Worm (Caenorhabditis elegans) whole organism, L4 larva: Measurements from ENCODE around the gene T14B4.19.

Experiments
- R02D3.7 ChIP-seq: fragments of 150-350 bp; sonication (generic microtip); optimal IDR thresholded peaks from 3 replicates; lab custom pipeline; 2014; ENCODE audit warnings: missing biosample characterization, missing genetic modification characterization
- T20F7.1 ChIP-seq: fragments of 200-800 bp; sonication (Bioruptor generic); optimal IDR thresholded peaks from 2 replicates; lab custom pipeline; 2018; ENCODE audit warnings: mild to moderate bottlenecking, missing genetic modification characterization, missing compliant biosample characterization
- Y48G9A.11 ChIP-seq: fragments of 200-800 bp; sonication (Bioruptor generic); IDR thresholded peaks from 2 replicates; pipeline ENCODE4 v1.3.6; 2022; ENCODE audit warnings: missing genetic modification reagents, missing genetic modification characterization, missing compliant biosample characterization
- aha-1 ChIP-seq: fragments of 150-350 bp; peaks from one replicate; lab custom pipeline; 2014; ENCODE audit warnings: missing biosample characterization, missing genetic modification characterization
- aly-2 ChIP-seq: sonication (generic microtip); optimal IDR thresholded peaks from 2 replicates; lab custom pipeline; 2018; ENCODE audit warnings: missing biosample characterization, missing genetic modification characterization
- arid-1 ChIP-seq: fragments of 200-800 bp; sonication (Bioruptor generic); conservative IDR thresholded peaks from 2 replicates; pipeline ENCODE4 v1.3.6; 2022; ENCODE audit warnings: missing genetic modification reagents, missing genetic modification characterization, missing compliant biosample characterization
- ceh-20 ChIP-seq: fragments of 200-800 bp; sonication (Bioruptor generic); IDR thresholded peaks from 2 replicates; pipeline ENCODE4 v1.3.6; 2022; ENCODE audit warnings: missing genetic modification reagents, missing genetic modification characterization, missing compliant biosample characterization
- ceh-32 ChIP-seq: sonication (generic microtip); optimal IDR thresholded peaks from 2 replicates; lab custom pipeline; 2016; ENCODE audit warnings: mild to moderate bottlenecking, missing genetic modification characterization, missing compliant biosample characterization; ENCODE audit not compliant: poor library complexity
- ceh-62 ChIP-seq: sonication (generic microtip); optimal IDR thresholded peaks from 2 replicates; lab custom pipeline; 2017; ENCODE audit warnings: missing biosample characterization, missing genetic modification characterization
- ces-1 ChIP-seq: fragments of 150-350 bp; sonication (generic microtip); optimal IDR thresholded peaks from 4 replicates; lab custom pipeline; 2014; ENCODE audit warnings: missing biosample characterization, missing genetic modification reagents, missing genetic modification characterization
- ctbp-1 ChIP-seq: fragments of 200-800 bp; sonication (Bioruptor generic); IDR thresholded peaks from 2 replicates; pipeline ENCODE4 v1.3.6; 2022; ENCODE audit warnings: missing genetic modification reagents, missing genetic modification characterization, missing compliant biosample characterization
- daf-16 ChIP-seq, 3 experiments: sonication (generic microtip); optimal IDR thresholded peaks; 2 replicates each; lab custom pipeline; 2016 to 2017; ENCODE audit warnings: missing genetic modification characterization in 3 of 3, missing genetic modification reagents in 3 of 3, mild to moderate bottlenecking in 2 of 3, missing compliant biosample characterization in 2 of 3, missing biosample characterization in 1 of 3, moderate library complexity in 1 of 3
- daf-8 ChIP-seq: fragments of 200-800 bp; sonication (Bioruptor generic); IDR thresholded peaks from 2 replicates; pipeline ENCODE4 v1.3.6; 2022; ENCODE audit warnings: missing genetic modification characterization, missing compliant biosample characterization
- dmd-6 ChIP-seq: fragments of 200-800 bp; sonication (Bioruptor generic); IDR thresholded peaks from 2 replicates; pipeline ENCODE4 v1.3.6; 2022; ENCODE audit warnings: missing genetic modification reagents, missing genetic modification characterization, missing compliant biosample characterization
- dmd-8 ChIP-seq: fragments of 200-800 bp; sonication (Bioruptor generic); IDR thresholded peaks from 2 replicates; pipeline ENCODE4 v1.3.6; 2022; ENCODE audit warnings: missing genetic modification characterization, missing compliant biosample characterization
- dve-1 ChIP-seq: sonication (generic microtip); optimal IDR thresholded peaks from 2 replicates; lab custom pipeline; 2017; ENCODE audit warnings: antibody characterized with exemption, mild to moderate bottlenecking, missing genetic modification characterization, missing compliant biosample characterization; ENCODE audit not compliant: insufficient read depth
- hlh-11 ChIP-seq: fragments of 200-800 bp; sonication (Bioruptor generic); optimal IDR thresholded peaks from 2 replicates; lab custom pipeline; 2018; ENCODE audit warnings: mild to moderate bottlenecking, missing genetic modification characterization, missing compliant biosample characterization
- jun-1 ChIP-seq: fragments of 150-350 bp; optimal IDR thresholded peaks from 2 replicates; lab custom pipeline; 2014; ENCODE audit warnings: missing biosample characterization, missing genetic modification reagents, missing genetic modification characterization
- lin-29 ChIP-seq: fragments of 200-800 bp; sonication (Bioruptor generic); IDR thresholded peaks from 2 replicates; pipeline ENCODE4 v1.3.6; 2022; ENCODE audit warnings: missing genetic modification reagents, missing genetic modification characterization, missing compliant biosample characterization
- lin-38 ChIP-seq: fragments of 200-800 bp; sonication (Bioruptor generic); IDR thresholded peaks from 2 replicates; pipeline ENCODE4 v1.3.6; 2022; ENCODE audit warnings: missing genetic modification reagents, missing genetic modification characterization, missing compliant biosample characterization
- madf-5 ChIP-seq, 2 experiments: fragments of 200-800 bp; sonication (Bioruptor generic); IDR thresholded peaks; 2 replicates each; pipeline ENCODE4 v1.3.6; 2022; ENCODE audit warnings: missing compliant biosample characterization in 2 of 2, missing genetic modification characterization in 2 of 2
- mdt-29 ChIP-seq: fragments of 200-800 bp; sonication (Bioruptor generic); IDR thresholded peaks from 2 replicates; pipeline ENCODE4 v1.3.6; 2022; ENCODE audit warnings: missing genetic modification reagents, missing genetic modification characterization, missing compliant biosample characterization
- mes-2 ChIP-seq: sonication (generic microtip); optimal IDR thresholded peaks from 2 replicates; lab custom pipeline; 2016; ENCODE audit warnings: missing genotype, mild to moderate bottlenecking, missing genetic modification characterization, missing compliant biosample characterization; ENCODE audit not compliant: poor library complexity, severe bottlenecking
- nhr-102 ChIP-seq: sonication (generic microtip); optimal IDR thresholded peaks from 2 replicates; lab custom pipeline; 2016; ENCODE audit warnings: mild to moderate bottlenecking, missing genetic modification characterization, moderate library complexity, missing compliant biosample characterization
- nhr-111 ChIP-seq: fragments of 200-800 bp; sonication (Bioruptor generic); optimal IDR thresholded peaks from 2 replicates; lab custom pipeline; 2018; ENCODE audit warnings: mild to moderate bottlenecking, missing genetic modification characterization, missing compliant biosample characterization
- nhr-237 ChIP-seq: sonication (generic microtip); optimal IDR thresholded peaks from 2 replicates; lab custom pipeline; 2017; ENCODE audit warnings: missing biosample characterization, missing genetic modification characterization
- nhr-28 ChIP-seq: fragments of 150-350 bp; optimal IDR thresholded peaks from 2 replicates; lab custom pipeline; 2014; ENCODE audit warnings: missing biosample characterization, missing genetic modification characterization
- nhr-48 ChIP-seq: sonication (generic microtip); optimal IDR thresholded peaks from 2 replicates; lab custom pipeline; 2016; ENCODE audit warnings: mild to moderate bottlenecking, missing genetic modification characterization, missing compliant biosample characterization
- nhr-77 ChIP-seq: fragments of 150-350 bp; optimal IDR thresholded peaks from 2 replicates; lab custom pipeline; 2014; ENCODE audit warnings: missing biosample characterization, missing genetic modification characterization
- php-3 ChIP-seq: fragments of 200-800 bp; sonication (Bioruptor generic); IDR thresholded peaks from 2 replicates; pipeline ENCODE4 v1.3.6; 2022; ENCODE audit warnings: missing genetic modification reagents, missing genetic modification characterization, missing compliant biosample characterization
- pqm-1 ChIP-seq: sonication (generic microtip); optimal IDR thresholded peaks from 2 replicates; lab custom pipeline; 2017; ENCODE audit warnings: missing biosample characterization, missing genetic modification characterization
- tra-1 ChIP-seq: fragments of 200-800 bp; sonication (Bioruptor generic); IDR thresholded peaks from 2 replicates; pipeline ENCODE4 v1.3.6; 2022; ENCODE audit warnings: missing genetic modification reagents, missing genetic modification characterization, missing compliant biosample characterization
- unc-62 ChIP-seq, 3 experiments: fragments of 150-350 bp in 1 of 3; sonication (generic microtip); optimal IDR thresholded peaks in 2 of 3; peaks in 1 of 3; 1 replicate in 1 of 3; 2 replicates in 2 of 3; lab custom pipeline; 2014 to 2017; ENCODE audit warnings: missing biosample characterization in 3 of 3, missing genetic modification characterization in 3 of 3, missing genetic modification reagents in 3 of 3, missing genotype in 1 of 3
- zag-1 ChIP-seq: fragments of 150-350 bp; optimal IDR thresholded peaks from 2 replicates; lab custom pipeline; 2014; ENCODE audit warnings: missing biosample characterization, missing genetic modification characterization
- zfp-2 ChIP-seq: sonication (generic microtip); optimal IDR thresholded peaks from 2 replicates; lab custom pipeline; 2016; ENCODE audit warnings: mild to moderate bottlenecking, missing genetic modification characterization, missing compliant biosample characterization
- ztf-11 ChIP-seq: fragments of 150-350 bp; optimal IDR thresholded peaks from 2 replicates; lab custom pipeline; 2014; ENCODE audit warnings: missing biosample characterization, missing genetic modification characterization

The T14B4.19 gene

DNA sequence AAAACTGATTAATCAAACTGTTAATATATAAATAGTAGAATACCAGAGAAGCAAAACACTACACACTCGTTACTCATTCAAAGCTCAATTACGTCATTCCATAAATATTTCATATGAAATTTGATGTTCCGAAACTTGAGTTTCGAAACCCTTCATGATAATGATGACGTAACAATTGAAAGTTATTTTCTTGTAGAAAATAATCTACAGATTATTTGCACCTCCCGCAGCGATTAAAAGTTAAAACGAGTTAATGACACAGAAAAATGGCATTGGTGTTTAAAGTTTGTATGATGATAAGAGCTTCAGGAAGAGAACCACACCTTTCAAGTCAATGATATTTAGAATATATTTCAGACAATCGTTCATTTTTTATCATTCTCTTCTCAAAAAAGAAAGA, 38.8 kb downstream of the T14B4.19 start, which contains the start of gene H43E16.1:
H43E16.1 (plus strand) TSS at position 375 of the 400 bp plus-strand sequence.
- TF ChIP-seq dmd-6 (GFP tag; lab: Robert Waterston, UW): peak; percentile 79
- TF ChIP-seq nhr-102 (tag; lab: Kevin White, UChicago): no peak
- TF ChIP-seq lin-29 (GFP tag; lab: Robert Waterston, UW): no peak
- TF ChIP-seq mes-2 (tag; lab: Kevin White, UChicago): no peak
- TF ChIP-seq Y48G9A.11 (GFP tag; lab: Robert Waterston, UW): no peak
- TF ChIP-seq aha-1: peak; percentile 41
- no peak for TF ChIP-seq arid-1 (GFP tag; lab: Robert Waterston, UW)
- TF ChIP-seq daf-8 (GFP tag; lab: Robert Waterston, UW): no peak
- TF ChIP-seq daf-16 (GFP tag; optimal IDR thresholded peaks at IDR 0.05; lab: Kevin White, UChicago): no peak
- peak; percentile 57 for TF ChIP-seq daf-16 (tag; optimal IDR thresholded peaks at IDR 0.05; lab: Kevin White, UChicago)
- TF ChIP-seq ceh-20 (GFP tag; lab: Robert Waterston, UW): no peak
- TF ChIP-seq ztf-11 (tag; lab: Kevin White, UChicago): no peak
- TF ChIP-seq ceh-32: no peak
- peak; percentile 80 for TF ChIP-seq pqm-1 (tag; lab: Kevin White, UChicago)
- peak; percentile 32 for TF ChIP-seq nhr-77 (tag; lab: Kevin White, UChicago)
- TF ChIP-seq jun-1 (tag; lab: Kevin White, UChicago): no peak
- no peak for TF ChIP-seq nhr-111
- peak; percentile 63 for TF ChIP-seq nhr-28 (tag; lab: Kevin White, UChicago)
- no peak for TF ChIP-seq dmd-8
- no peak for TF ChIP-seq zag-1 (tag; lab: Kevin White, UChicago)
- no peak for TF ChIP-seq nhr-48
- TF ChIP-seq php-3: peak; percentile 76
- no peak for TF ChIP-seq madf-5 (GFP tag; IDR thresholded peaks at IDR 0.05; lab: Robert Waterston, UW)
- TF ChIP-seq mdt-29 (GFP tag; lab: Robert Waterston, UW): no peak
- TF ChIP-seq hlh-11 (tag; lab: Kevin White, UChicago): peak; percentile 23

ce11 chrII:6668496-6668895, 44.2 kb downstream of the T14B4.19 start:
- TF ChIP-seq unc-62 (GFP tag; optimal IDR thresholded peaks at IDR 0.05 in 1 of 2; lab: Kevin White, UChicago) (peak in 1 of 2 experiments; percentile 96), unc-62 (tag; optimal IDR thresholded peaks at IDR 0.05; lab: Kevin White, UChicago) (no peak), dmd-8 (no peak)

ce11 chrII:6667534-6667933, 45.2 kb downstream of the T14B4.19 start:
- TF ChIP-seq nhr-237 (tag; lab: Kevin White, UChicago): no peak
- TF ChIP-seq unc-62 (GFP tag; optimal IDR thresholded peaks at IDR 0.05 in 1 of 2; lab: Kevin White, UChicago): peak in 1 of 2 experiments; percentile 92
- no peak for TF ChIP-seq unc-62 (tag; optimal IDR thresholded peaks at IDR 0.05; lab: Kevin White, UChicago)

DNA sequence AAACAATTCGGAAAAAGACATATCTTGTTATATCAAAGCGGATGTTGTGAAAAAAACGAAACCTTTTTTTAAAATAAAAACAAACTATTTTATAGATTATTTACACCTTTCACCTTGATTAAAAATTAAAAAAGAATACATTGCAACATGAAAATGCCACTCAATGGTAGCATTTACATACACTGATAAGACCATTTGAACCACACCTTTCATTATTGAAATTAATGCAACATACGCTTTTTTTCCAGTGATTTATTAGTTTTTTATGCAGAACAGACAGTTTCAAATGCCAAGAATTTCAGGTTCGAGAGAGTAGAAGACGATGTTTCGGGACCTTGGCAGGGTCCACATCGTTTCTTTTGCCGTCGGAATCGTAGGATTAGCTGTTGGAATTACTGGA, 46.1 kb downstream of the T14B4.19 start, which contains the start of gene T19D12.1:
T19D12.1 (plus strand) TSS at position 301 of the 400 bp plus-strand sequence.
- TF ChIP-seq daf-16 (GFP tag; optimal IDR thresholded peaks at IDR 0.05; lab: Kevin White, UChicago) (no peak), daf-16 (tag; optimal IDR thresholded peaks at IDR 0.05; lab: Kevin White, UChicago) (peak; percentile 5), dmd-6 (GFP tag; lab: Robert Waterston, UW) (peak; percentile 28; the same call in 1 of the 2 replicates), R02D3.7 (tag; lab: Kevin White, UChicago) (no peak), unc-62 (GFP tag; optimal IDR thresholded peaks at IDR 0.05 in 1 of 2; lab: Kevin White, UChicago) (peak in 1 of 2 experiments; percentile 0), unc-62 (tag; optimal IDR thresholded peaks at IDR 0.05; lab: Kevin White, UChicago) (no peak), aly-2 (tag; lab: Kevin White, UChicago) (no peak), lin-38 (GFP tag; lab: Robert Waterston, UW) (no peak), pqm-1 (tag; lab: Kevin White, UChicago) (peak; percentile 25), nhr-48 (no peak), nhr-237 (tag; lab: Kevin White, UChicago) (no peak)
- TF ChIP-seq, all 104 proteins: peak for 4

ce11 chrII:6665908-6666307, 46.8 kb downstream of the T14B4.19 start:
- TF ChIP-seq nhr-28 (tag; lab: Kevin White, UChicago) (peak; percentile 72), dve-1 (peak; percentile 29), aha-1 (peak; percentile 51), zfp-2 (no peak), ces-1 (no peak), T20F7.1 (GFP tag; lab: Kevin White, UChicago) (no peak), php-3 (peak; percentile 89; the same call in 1 of the 2 replicates), dmd-6 (GFP tag; lab: Robert Waterston, UW) (peak; percentile 64; the same call in 1 of the 2 replicates), ceh-62 (tag; lab: Kevin White, UChicago) (no peak), hlh-11 (tag; lab: Kevin White, UChicago) (peak; percentile 62), ctbp-1 (no peak), pqm-1 (tag; lab: Kevin White, UChicago) (peak; percentile 95), tra-1 (GFP tag; lab: Robert Waterston, UW) (0 out of 2 replicates have a peak, but pooled peaks have one; percentile 51), ceh-32 (no peak)
